Worm (Caenorhabditis elegans) whole organism, midembryonic: ENCODE data around the gene nlr-1.

Experiments
- T22C8.4 ChIP-seq: fragments of 200-800 bp; sonication (Bioruptor generic); IDR thresholded peaks from 2 replicates; pipeline ENCODE4 v1.3.6; 2022; ENCODE audit warnings: missing genetic modification characterization, missing compliant biosample characterization
- cog-1 ChIP-seq: sonication (generic microtip); optimal IDR thresholded peaks from 2 replicates; lab custom pipeline; 2016; ENCODE audit warnings: missing genetic modification characterization, missing compliant biosample characterization
- flt-1 ChIP-seq: fragments of 200-800 bp; sonication (Bioruptor generic); IDR thresholded peaks from 2 replicates; pipeline ENCODE4 v1.3.6; 2022; ENCODE audit warnings: missing genetic modification characterization, missing compliant biosample characterization
- klf-2 ChIP-seq: fragments of 200-800 bp; sonication (Bioruptor generic); conservative IDR thresholded peaks from 2 replicates; pipeline ENCODE4 v1.3.6; 2022; ENCODE audit warnings: missing genetic modification reagents, missing genetic modification characterization, missing compliant biosample characterization
- med-1 ChIP-seq: sonication (generic microtip); optimal IDR thresholded peaks from 2 replicates; lab custom pipeline; 2017; ENCODE audit warnings: missing genetic modification characterization, mild to moderate bottlenecking, missing compliant biosample characterization, antibody characterized with exemption, missing genetic modification reagents; ENCODE audit not compliant: insufficient read depth
- tab-1 ChIP-seq: fragments of 200-800 bp; sonication (Bioruptor generic); IDR thresholded peaks from 2 replicates; pipeline ENCODE4 v1.3.6; 2022; ENCODE audit warnings: missing genetic modification characterization, missing compliant biosample characterization
- ztf-23 ChIP-seq: fragments of 200-800 bp; sonication (Bioruptor generic); IDR thresholded peaks from 2 replicates; pipeline ENCODE4 v1.3.6; 2022; ENCODE audit warnings: missing genetic modification reagents, missing genetic modification characterization, missing compliant biosample characterization
- ztf-29 ChIP-seq: fragments of 200-800 bp; sonication (Bioruptor generic); IDR thresholded peaks from 2 replicates; pipeline ENCODE4 v1.3.6; 2022; ENCODE audit warnings: missing genetic modification reagents, missing genetic modification characterization, missing compliant biosample characterization

- TF ChIP-seq flt-1 (GFP tag; lab: Robert Waterston, UW) (no peak), cog-1 (no peak), T22C8.4 (GFP tag; lab: Robert Waterston, UW) (no peak), klf-2 (GFP tag; lab: Robert Waterston, UW) (no peak), tab-1 (GFP tag; lab: Robert Waterston, UW) (no peak), ztf-23 (GFP tag; lab: Robert Waterston, UW) (no peak), ztf-29 (GFP tag; lab: Robert Waterston, UW) (no peak), med-1 (GFP tag; lab: Kevin White, UChicago) (no peak)
Measured at ce11 chrIV:12143231-12143630, 34.9 kb downstream of the nlr-1 start, which contains the start of gene B0001.5.
